Worm (Caenorhabditis elegans) whole organism, L2 larva: ENCODE measurements around the gene Y46H3C.7.

Source experiments
- Y55F3AM.14 ChIP-seq: fragments of 200-800 bp; sonication (Bioruptor generic); optimal IDR thresholded peaks from 2 replicates; lab custom pipeline; 2018; ENCODE audit warnings: mild to moderate bottlenecking, missing genetic modification characterization, missing compliant biosample characterization
- ZK546.5 ChIP-seq: sonication (generic microtip); optimal IDR thresholded peaks from 2 replicates; lab custom pipeline; 2017; ENCODE audit warnings: missing biosample characterization, missing genetic modification characterization
- aly-2 ChIP-seq: fragments of 150-350 bp; optimal IDR thresholded peaks from 2 replicates; lab custom pipeline; 2014; ENCODE audit warnings: missing biosample characterization, missing genetic modification characterization
- ama-1 ChIP-seq: fragments of 150-350 bp; optimal IDR thresholded peaks from 2 replicates; lab custom pipeline; 2018; ENCODE audit warnings: inconsistent platforms
- blmp-1 ChIP-seq: sonication (generic microtip); optimal IDR thresholded peaks from 2 replicates; lab custom pipeline; 2017; ENCODE audit warnings: missing genetic modification characterization, mild to moderate bottlenecking, missing compliant biosample characterization, antibody characterized with exemption, moderate library complexity; ENCODE audit not compliant: insufficient read depth
- crh-2 ChIP-seq: sonication (generic microtip); optimal IDR thresholded peaks from 2 replicates; lab custom pipeline; 2017; ENCODE audit warnings: missing biosample characterization, missing genetic modification characterization
- dmd-4 ChIP-seq: sonication (generic microtip); optimal IDR thresholded peaks from 2 replicates; lab custom pipeline; 2017; ENCODE audit warnings: missing biosample characterization, missing genetic modification characterization
- fos-1 ChIP-seq: fragments of 150-350 bp; optimal IDR thresholded peaks from 2 replicates; lab custom pipeline; 2014; ENCODE audit warnings: missing biosample characterization, missing genetic modification characterization
- gmeb-1 ChIP-seq: fragments of 150-350 bp; optimal IDR thresholded peaks from 2 replicates; lab custom pipeline; 2014; ENCODE audit warnings: missing biosample characterization, missing genetic modification characterization
- lin-11 ChIP-seq: fragments of 150-350 bp; sonication (generic microtip); optimal IDR thresholded peaks from 2 replicates; lab custom pipeline; 2014; ENCODE audit warnings: missing biosample characterization, missing genetic modification characterization, inconsistent platforms, mixed read lengths
- lin-13 ChIP-seq: fragments of 150-350 bp; optimal IDR thresholded peaks from 2 replicates; lab custom pipeline; 2014; ENCODE audit warnings: missing biosample characterization, missing genetic modification reagents, missing genetic modification characterization
- lin-39 ChIP-seq: fragments of 150-350 bp; optimal IDR thresholded peaks from 2 replicates; lab custom pipeline; 2014; ENCODE audit warnings: missing biosample characterization, missing genetic modification reagents, missing genetic modification characterization
- lsy-2 ChIP-seq, 2 experiments: fragments of 150-350 bp in 1 of 2; sonication (generic microtip) in 1 of 2; optimal IDR thresholded peaks; 2 replicates each; lab custom pipeline; 2014 to 2017; ENCODE audit warnings: missing biosample characterization in 2 of 2, missing genetic modification characterization in 2 of 2
- nhr-10 ChIP-seq: sonication (generic microtip); optimal IDR thresholded peaks from 2 replicates; lab custom pipeline; 2017; ENCODE audit warnings: missing biosample characterization, missing genetic modification characterization
- nhr-11 ChIP-seq: fragments of 150-350 bp; optimal IDR thresholded peaks from 2 replicates; lab custom pipeline; 2014; ENCODE audit warnings: missing biosample characterization, missing genetic modification characterization
- nhr-12 ChIP-seq: fragments of 150-350 bp; optimal IDR thresholded peaks from 2 replicates; lab custom pipeline; 2014; ENCODE audit warnings: missing biosample characterization, missing genetic modification characterization
- nhr-237 ChIP-seq: fragments of 150-350 bp; optimal IDR thresholded peaks from 2 replicates; lab custom pipeline; 2014; ENCODE audit warnings: missing biosample characterization, missing genetic modification characterization
- nhr-25 ChIP-seq: fragments of 150-350 bp; sonication (generic microtip); optimal IDR thresholded peaks from 3 replicates; lab custom pipeline; 2014; ENCODE audit warnings: missing biosample characterization, missing genetic modification characterization
- nhr-6 ChIP-seq: fragments of 150-350 bp; optimal IDR thresholded peaks from 2 replicates; lab custom pipeline; 2014; ENCODE audit warnings: missing biosample characterization, missing genetic modification characterization
- nhr-77 ChIP-seq: fragments of 150-350 bp; optimal IDR thresholded peaks from 2 replicates; lab custom pipeline; 2014; ENCODE audit warnings: missing biosample characterization, missing genetic modification characterization
- skn-1 ChIP-seq: sonication (generic microtip); optimal IDR thresholded peaks from 2 replicates; lab custom pipeline; 2017; ENCODE audit warnings: missing biosample characterization, missing genetic modification characterization
- sma-9 ChIP-seq, 2 experiments: fragments of 150-350 bp in 1 of 2; sonication (generic microtip) in 1 of 2; optimal IDR thresholded peaks; 2 replicates each; lab custom pipeline; 2014 to 2016; ENCODE audit warnings: missing genetic modification characterization in 2 of 2, mild to moderate bottlenecking in 1 of 2, missing biosample characterization in 1 of 2, missing compliant biosample characterization in 1 of 2, missing genetic modification reagents in 1 of 2, moderate library complexity in 1 of 2
- unc-39 ChIP-seq: fragments of 150-350 bp; optimal IDR thresholded peaks from 2 replicates; lab custom pipeline; 2014; ENCODE audit warnings: missing biosample characterization, missing genetic modification characterization
- unc-55 ChIP-seq: fragments of 150-350 bp; sonication (generic microtip); optimal IDR thresholded peaks from 3 replicates; lab custom pipeline; 2014; ENCODE audit warnings: missing biosample characterization, missing genetic modification reagents, missing genetic modification characterization
- ztf-11 ChIP-seq: sonication (generic microtip); optimal IDR thresholded peaks from 2 replicates; lab custom pipeline; 2017; ENCODE audit warnings: missing biosample characterization, missing genetic modification characterization

Y46H3C.7 gene

ce11 chrV:1734569-1734968, 40.7 kb upstream of the Y46H3C.7 start, which contains the start of gene str-160:
str-160 (plus strand) TSS chrV:1734869.
- no peak for TF ChIP-seq nhr-12 (tag; lab: Kevin White, UChicago)
- no peak for TF ChIP-seq nhr-237
- no peak for TF ChIP-seq lin-13
- TF ChIP-seq ama-1 (lab: Kevin White, UChicago), result no peak
- TF ChIP-seq sma-9 (GFP tag; optimal IDR thresholded peaks at IDR 0.05; lab: Kevin White, UChicago), result no peak
- TF ChIP-seq sma-9 (tag; optimal IDR thresholded peaks at IDR 0.05; lab: Kevin White, UChicago), result no peak
- no peak for TF ChIP-seq aly-2 (tag; lab: Kevin White, UChicago)
- TF ChIP-seq nhr-11 (tag; lab: Kevin White, UChicago), result no peak
- no peak for TF ChIP-seq crh-2 (tag; lab: Kevin White, UChicago)
- no peak for TF ChIP-seq lin-39 (tag; lab: Kevin White, UChicago)
- TF ChIP-seq unc-39 (tag; lab: Kevin White, UChicago), result no peak

- TF ChIP-seq nhr-237 (no peak), crh-2 (tag; lab: Kevin White, UChicago) (no peak), skn-1 (no peak), dmd-4 (tag; lab: Kevin White, UChicago) (no peak)
These were observed 38.1 kb upstream of the Y46H3C.7 start, which contains the start of gene gst-21 for ce11 chrV:1731918-1732317. gst-21 (minus strand) TSS chrV:1732018.

- no peak for TF ChIP-seq lin-13
- TF ChIP-seq unc-55 (GFP tag; lab: Kevin White, UChicago), result no peak
These were observed 31.5 kb upstream of the Y46H3C.7 start, which contains the start of gene sri-27 for ce11 chrV:1725353-1725752. sri-27 (plus strand) TSS chrV:1725653.

- TF ChIP-seq nhr-10 (tag; lab: Kevin White, UChicago), result no peak
These were observed 28.1 kb upstream of the Y46H3C.7 start, which contains the start of gene srw-101 for ce11 chrV:1721966-1722365. srw-101 (plus strand) TSS chrV:1722266.

ce11 chrV:1719927-1720326, 26.1 kb upstream of the Y46H3C.7 start, which contains the start of gene srw-102:
srw-102 (plus strand) TSS chrV:1720227.
- TF ChIP-seq nhr-25 (tag; lab: Kevin White, UChicago), result no peak
- no peak for TF ChIP-seq Y55F3AM.14 (GFP tag; lab: Kevin White, UChicago)
- no peak for TF ChIP-seq nhr-77 (tag; lab: Kevin White, UChicago)
- TF ChIP-seq fos-1, result no peak
- TF ChIP-seq unc-39 (tag; lab: Kevin White, UChicago), result no peak
- no peak for TF ChIP-seq gmeb-1
- no peak for TF ChIP-seq dmd-4 (tag; lab: Kevin White, UChicago)
- TF ChIP-seq, all 48 proteins: peak for 0

ce11 chrV:1718232-1718631, 24.4 kb upstream of the Y46H3C.7 start:
- TF ChIP-seq Y55F3AM.14 (GFP tag; lab: Kevin White, UChicago) (no peak), nhr-237 (no peak), lsy-2 (tag; optimal IDR thresholded peaks at IDR 0.05; lab: Kevin White, UChicago) (no peak), sma-9 (GFP tag; optimal IDR thresholded peaks at IDR 0.05; lab: Kevin White, UChicago) (no peak), sma-9 (tag; optimal IDR thresholded peaks at IDR 0.05; lab: Kevin White, UChicago) (no peak)

- no peak for TF ChIP-seq ZK546.5 (tag; lab: Kevin White, UChicago)
- no peak for TF ChIP-seq nhr-11 (tag; lab: Kevin White, UChicago)
- TF ChIP-seq, all 48 proteins: peak for 0
These were observed 23.1 kb upstream of the Y46H3C.7 start, which contains the start of gene srw-103 for ce11 chrV:1716892-1717291. srw-103 (plus strand) TSS chrV:1717192.

- no peak for TF ChIP-seq nhr-11 (tag; lab: Kevin White, UChicago)
- no peak for TF ChIP-seq ztf-11
These were observed 17.1 kb upstream of the Y46H3C.7 start, which contains the start of gene srw-100 for ce11 chrV:1710909-1711308. srw-100 (plus strand) TSS chrV:1711209.

ce11 chrV:1708441-1708840, 14.6 kb upstream of the Y46H3C.7 start, which contains the start of gene srw-99:
srw-99 (plus strand) TSS chrV:1708741.
- no peak for TF ChIP-seq nhr-6 (tag; lab: Kevin White, UChicago)
- TF ChIP-seq unc-39 (tag; lab: Kevin White, UChicago), result no peak
- TF ChIP-seq ztf-11, result no peak
- TF ChIP-seq Y55F3AM.14 (GFP tag; lab: Kevin White, UChicago), result no peak
- no peak for TF ChIP-seq blmp-1
- no peak for TF ChIP-seq lin-11 (tag; lab: Kevin White, UChicago)
